Fruit fly (Drosophila melanogaster): ENCODE results near the gene vkg.

dm6 chr2L:5062799-5063404 is 34.9 kb upstream of the vkg start:
- TF ChIP-seq CG8478 (optimal IDR thresholded peaks at IDR 0.05) (no peak), CTCF (optimal IDR thresholded peaks at IDR 0.05) (no peak)

Measured in S2 (cell line).